Worm (Caenorhabditis elegans): ENCODE data around the gene T20F7.1.

DNA sequence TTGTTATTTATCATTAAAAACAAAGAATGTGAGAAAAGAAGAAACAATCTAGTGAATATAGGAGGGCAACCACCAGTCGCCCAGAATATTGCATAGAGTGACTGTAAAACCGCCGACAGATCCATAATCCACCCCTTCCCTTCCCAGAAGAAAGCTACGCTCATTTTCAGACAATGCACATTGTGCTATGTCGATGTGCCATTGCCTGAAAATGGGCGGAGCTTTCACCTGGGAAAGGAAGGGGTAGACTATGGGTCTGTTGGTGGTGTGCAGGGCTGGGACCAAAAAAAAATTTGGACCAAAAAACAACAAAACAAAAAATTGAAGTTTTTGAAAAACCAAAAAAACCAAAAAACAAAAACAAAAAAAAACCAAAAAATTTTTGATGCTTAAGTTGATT is 30.9 kb downstream of the T20F7.1 start, which contains the start of gene F39F10.4:
- TF ChIP-seq unc-62 (GFP tag; optimal IDR thresholded peaks at IDR 0.05) (no peak), ztf-3 (GFP tag; optimal IDR thresholded peaks at IDR 0.05) (no peak), F57C9.4 (tag; optimal IDR thresholded peaks at IDR 0.05) (no peak), ama-1 (optimal IDR thresholded peaks at IDR 0.05) (no peak), ama-1 (GFP tag; optimal IDR thresholded peaks at IDR 0.05) (no peak), tlf-1 (GFP tag; optimal IDR thresholded peaks at IDR 0.05) (no peak), aptf-2 (GFP tag; conservative IDR thresholded peaks at IDR 0.05) (no peak), attf-5 (GFP tag; optimal IDR thresholded peaks at IDR 0.05) (no peak), T26A5.8 (tag; optimal IDR thresholded peaks at IDR 0.05) (no peak), egl-44 (GFP tag; IDR thresholded peaks at IDR 0.05) (no peak), madf-8 (GFP tag; conservative IDR thresholded peaks at IDR 0.05) (no peak), pha-4 (tag; optimal IDR thresholded peaks at IDR 0.05) (no peak)
